Worm (Caenorhabditis elegans) whole organism, L1 larva: ENCODE results near the gene lin-48.

Source experiments
- C04F5.9 ChIP-seq: sonication (generic microtip); optimal IDR thresholded peaks from 2 replicates; lab custom pipeline; 2016; ENCODE audit warnings: missing genetic modification characterization, missing compliant biosample characterization
- C16A3.4 ChIP-seq: fragments of 150-350 bp; optimal IDR thresholded peaks from 2 replicates; lab custom pipeline; 2014; ENCODE audit warnings: missing biosample characterization, missing genetic modification characterization
- C34B4.2 ChIP-seq: sonication (generic microtip); optimal IDR thresholded peaks from 2 replicates; lab custom pipeline; 2017; ENCODE audit warnings: mild to moderate bottlenecking, missing genetic modification characterization, missing compliant biosample characterization
- F16B12.6 ChIP-seq: fragments of 150-350 bp; optimal IDR thresholded peaks from 2 replicates; lab custom pipeline; 2014; ENCODE audit warnings: missing biosample characterization, missing genetic modification characterization
- alr-1 ChIP-seq: fragments of 200-800 bp; sonication (Bioruptor generic); optimal IDR thresholded peaks from 2 replicates; lab custom pipeline; 2018; ENCODE audit warnings: borderline replicate concordance, mild to moderate bottlenecking, missing genetic modification characterization, missing compliant biosample characterization
- ama-1 ChIP-seq: fragments of 150-350 bp; optimal IDR thresholded peaks from 2 replicates; lab custom pipeline; 2014
- blmp-1 ChIP-seq: fragments of 150-350 bp; optimal IDR thresholded peaks from 2 replicates; lab custom pipeline; 2014; ENCODE audit warnings: missing biosample characterization, missing genetic modification characterization
- ceh-82 ChIP-seq, 3 experiments: fragments of 150-350 bp in 1 of 3; sonication (generic microtip) in 2 of 3; optimal IDR thresholded peaks; 2 replicates each; lab custom pipeline; 2014 to 2017; ENCODE audit warnings: missing biosample characterization in 3 of 3, missing genetic modification characterization in 3 of 3
- ces-1 ChIP-seq: fragments of 150-350 bp; optimal IDR thresholded peaks from 2 replicates; lab custom pipeline; 2014; ENCODE audit warnings: missing biosample characterization, missing genetic modification reagents, missing genetic modification characterization
- efl-1 ChIP-seq, 4 experiments: fragments of 150-350 bp; optimal IDR thresholded peaks in 3 of 4; peaks in 1 of 4; 1 replicate in 1 of 4; 2 replicates in 3 of 4; lab custom pipeline; 2014; ENCODE audit warnings: missing biosample characterization in 2 of 4, missing genetic modification characterization in 2 of 4, missing genetic modification reagents in 2 of 4
- efl-3 ChIP-seq: fragments of 200-800 bp; sonication (Bioruptor generic); optimal IDR thresholded peaks from 2 replicates; lab custom pipeline; 2018; ENCODE audit warnings: mild to moderate bottlenecking, missing genetic modification characterization, missing compliant biosample characterization
- elt-3 ChIP-seq, 6 experiments: fragments of 150-350 bp in 1 of 6; sonication (generic microtip); optimal IDR thresholded peaks; 2 replicates each; lab custom pipeline; 2017 to 2018; ENCODE audit warnings: missing biosample characterization in 6 of 6, missing genetic modification characterization in 6 of 6, inconsistent platforms in 1 of 6
- fkh-10 ChIP-seq: sonication (generic microtip); optimal IDR thresholded peaks from 2 replicates; lab custom pipeline; 2017; ENCODE audit warnings: missing biosample characterization, missing genetic modification reagents, missing genetic modification characterization
- fkh-4 ChIP-seq: sonication (generic microtip); optimal IDR thresholded peaks from 2 replicates; lab custom pipeline; 2016; ENCODE audit warnings: missing compliant biosample characterization, missing genetic modification characterization, borderline replicate concordance
- fos-1 ChIP-seq: fragments of 150-350 bp; optimal IDR thresholded peaks from 2 replicates; lab custom pipeline; 2014; ENCODE audit warnings: missing biosample characterization, missing genetic modification characterization
- hlh-4 ChIP-seq: sonication (generic microtip); optimal IDR thresholded peaks from 2 replicates; lab custom pipeline; 2016; ENCODE audit warnings: mild to moderate bottlenecking, missing genetic modification characterization, missing compliant biosample characterization
- hpl-2 ChIP-seq: fragments of 150-350 bp; optimal IDR thresholded peaks from 2 replicates; lab custom pipeline; 2014; ENCODE audit warnings: missing biosample characterization, missing genetic modification reagents, missing genetic modification characterization
- isw-1 ChIP-seq: fragments of 200-800 bp; sonication (Bioruptor generic); IDR thresholded peaks from 2 replicates; pipeline ENCODE4 v1.3.6; 2022; ENCODE audit warnings: missing genetic modification characterization, missing compliant biosample characterization
- jun-1 ChIP-seq: fragments of 150-350 bp; optimal IDR thresholded peaks from 2 replicates; lab custom pipeline; 2014; ENCODE audit warnings: missing biosample characterization, missing genetic modification reagents, missing genetic modification characterization
- lin-35 ChIP-seq, 2 experiments: fragments of 150-350 bp; optimal IDR thresholded peaks; 2 replicates each; lab custom pipeline; 2014; ENCODE audit warnings: missing biosample characterization in 2 of 2, missing genetic modification characterization in 2 of 2, missing genetic modification reagents in 2 of 2
- lin-39 ChIP-seq: fragments of 150-350 bp; optimal IDR thresholded peaks from 2 replicates; lab custom pipeline; 2014; ENCODE audit warnings: missing biosample characterization, missing genetic modification reagents, missing genetic modification characterization
- lir-3 ChIP-seq: sonication (generic microtip); optimal IDR thresholded peaks from 2 replicates; lab custom pipeline; 2016; ENCODE audit warnings: mild to moderate bottlenecking, missing genetic modification characterization, moderate library complexity, missing compliant biosample characterization; ENCODE audit not compliant: poor library complexity
- lsy-2 ChIP-seq, 2 experiments: fragments of 150-350 bp; optimal IDR thresholded peaks; 2 replicates each; lab custom pipeline; 2014; ENCODE audit warnings: missing biosample characterization in 2 of 2, missing genetic modification characterization in 2 of 2
- mdl-1 ChIP-seq, 2 experiments: fragments of 150-350 bp; optimal IDR thresholded peaks; 2 replicates each; lab custom pipeline; 2014 to 2017; ENCODE audit warnings: missing biosample characterization in 2 of 2, missing genetic modification characterization in 2 of 2, inconsistent platforms in 1 of 2
- mef-2 ChIP-seq: fragments of 150-350 bp; optimal IDR thresholded peaks from 2 replicates; lab custom pipeline; 2014; ENCODE audit warnings: missing biosample characterization, missing genetic modification characterization
- mep-1 ChIP-seq: fragments of 150-350 bp; optimal IDR thresholded peaks from 2 replicates; lab custom pipeline; 2014; ENCODE audit warnings: missing biosample characterization, missing genetic modification characterization
- nhr-19 ChIP-seq: fragments of 200-800 bp; sonication (Bioruptor generic); conservative IDR thresholded peaks from 2 replicates; pipeline ENCODE4 v1.3.6; 2022; ENCODE audit warnings: missing genetic modification characterization, missing compliant biosample characterization
- nhr-20 ChIP-seq: sonication (generic microtip); optimal IDR thresholded peaks from 2 replicates; lab custom pipeline; 2016; ENCODE audit warnings: mild to moderate bottlenecking, missing genetic modification characterization, missing compliant biosample characterization
- nhr-28 ChIP-seq: fragments of 150-350 bp; optimal IDR thresholded peaks from 2 replicates; lab custom pipeline; 2014; ENCODE audit warnings: missing biosample characterization, missing genetic modification characterization
- nhr-47 ChIP-seq: sonication (generic microtip); optimal IDR thresholded peaks from 2 replicates; lab custom pipeline; 2016; ENCODE audit warnings: mild to moderate bottlenecking, missing genetic modification characterization, moderate library complexity, missing compliant biosample characterization
- nhr-76 ChIP-seq: sonication (generic microtip); optimal IDR thresholded peaks from 2 replicates; lab custom pipeline; 2017; ENCODE audit warnings: missing biosample characterization, missing genetic modification characterization
- nhr-77 ChIP-seq: fragments of 150-350 bp; optimal IDR thresholded peaks from 2 replicates; lab custom pipeline; 2014; ENCODE audit warnings: missing biosample characterization, missing genetic modification characterization
- nhr-85 ChIP-seq: sonication (generic microtip); peaks from one replicate; lab custom pipeline; 2016; ENCODE audit warnings: missing genetic modification characterization, inconsistent platforms, missing compliant biosample characterization
- pqm-1 ChIP-seq: sonication (generic microtip); optimal IDR thresholded peaks from 3 replicates; lab custom pipeline; 2017; ENCODE audit warnings: missing biosample characterization, missing genetic modification characterization
- snu-23 ChIP-seq: sonication (generic microtip); optimal IDR thresholded peaks from 2 replicates; lab custom pipeline; 2016; ENCODE audit warnings: missing genetic modification characterization, missing compliant biosample characterization
- sox-4 ChIP-seq: sonication (generic microtip); optimal IDR thresholded peaks from 2 replicates; lab custom pipeline; 2016; ENCODE audit warnings: missing genetic modification characterization, missing compliant biosample characterization
- tbx-2 ChIP-seq: sonication (generic microtip); optimal IDR thresholded peaks from 2 replicates; lab custom pipeline; 2016; ENCODE audit warnings: missing genetic modification characterization, missing compliant biosample characterization
- unc-130 ChIP-seq: fragments of 150-350 bp; optimal IDR thresholded peaks from 2 replicates; lab custom pipeline; 2017; ENCODE audit warnings: missing biosample characterization, missing genetic modification characterization, inconsistent platforms
- unc-98 ChIP-seq: fragments of 200-800 bp; sonication (Bioruptor generic); IDR thresholded peaks from 2 replicates; pipeline ENCODE4 v1.3.6; 2022; ENCODE audit warnings: missing genetic modification characterization, missing compliant biosample characterization
- vab-15 ChIP-seq: sonication (generic microtip); optimal IDR thresholded peaks from 2 replicates; lab custom pipeline; 2017; ENCODE audit warnings: missing genotype, mild to moderate bottlenecking, missing genetic modification characterization, missing compliant biosample characterization
- xbp-1 ChIP-seq: sonication (generic microtip); optimal IDR thresholded peaks from 2 replicates; lab custom pipeline; 2016; ENCODE audit warnings: missing genetic modification characterization, missing compliant biosample characterization
- zag-1 ChIP-seq: fragments of 150-350 bp; optimal IDR thresholded peaks from 2 replicates; lab custom pipeline; 2014; ENCODE audit warnings: missing biosample characterization, missing genetic modification characterization
- zip-4 ChIP-seq: fragments of 200-800 bp; sonication (Bioruptor generic); optimal IDR thresholded peaks from 2 replicates; lab custom pipeline; 2018; ENCODE audit warnings: mild to moderate bottlenecking, missing genetic modification characterization, moderate library complexity, missing compliant biosample characterization
- ztf-4 ChIP-seq: fragments of 150-350 bp; optimal IDR thresholded peaks from 2 replicates; lab custom pipeline; 2014; ENCODE audit warnings: missing biosample characterization, missing genetic modification characterization

The lin-48 gene

ce11 chrIII:3704967-3705366 is 40.3 kb upstream of the lin-48 start, which contains the start of gene wdr-5.1 (continued):
- TF ChIP-seq nhr-47 (tag; lab: Kevin White, UChicago) (peak; percentile 22), C04F5.9 (tag; lab: Kevin White, UChicago) (no peak), snu-23 (peak; percentile 46), C16A3.4 (no peak), lir-3 (tag; lab: Kevin White, UChicago) (no peak), tbx-2 (tag; lab: Kevin White, UChicago) (no peak), hlh-4 (tag; lab: Kevin White, UChicago) (no peak), unc-130 (no peak), nhr-20 (tag; lab: Kevin White, UChicago) (no peak), nhr-85 (peak; percentile 26), efl-3 (GFP tag; lab: Kevin White, UChicago) (no peak), zip-4 (GFP tag; lab: Kevin White, UChicago) (no peak), unc-98 (GFP tag; lab: Robert Waterston, UW) (no peak), mdl-1 (tag; optimal IDR thresholded peaks at IDR 0.05; lab: Kevin White, UChicago) (no peak), hpl-2 (GFP tag; lab: Kevin White, UChicago) (no peak), F16B12.6 (tag; lab: Kevin White, UChicago) (peak; percentile 88), fkh-4 (tag; lab: Kevin White, UChicago) (no peak), fos-1 (tag; lab: Kevin White, UChicago) (no peak), sox-4 (no peak), fkh-10 (GFP tag; lab: Kevin White, UChicago) (no peak), nhr-19 (GFP tag; lab: Robert Waterston, UW) (no peak), nhr-28 (tag; lab: Kevin White, UChicago) (no peak), alr-1 (tag; lab: Kevin White, UChicago) (no peak), mep-1 (tag; lab: Kevin White, UChicago) (no peak), ceh-82 (tag; optimal IDR thresholded peaks at IDR 0.05; lab: Kevin White, UChicago) (peak in 1 of 3 experiments; percentile 22), elt-3 (tag; optimal IDR thresholded peaks at IDR 0.05; lab: Kevin White, UChicago) (no peak), nhr-76 (no peak), zag-1 (tag; lab: Kevin White, UChicago) (no peak), lin-35 (GFP tag; optimal IDR thresholded peaks at IDR 0.05; lab: Kevin White, UChicago) (peak; percentile 21 to 47), nhr-77 (tag; lab: Kevin White, UChicago) (no peak)
- TF ChIP-seq, all 84 proteins: peak for 11

ce11 chrIII:3706586-3706985 is 38.7 kb upstream of the lin-48 start, which contains the start of gene dph-1:
Gene dph-1 (plus strand): TSS chrIII:3706886.
- TF ChIP-seq vab-15 (tag; lab: Kevin White, UChicago) (no peak), pqm-1 (no peak), lin-39 (tag; lab: Kevin White, UChicago) (no peak), nhr-76 (no peak), elt-3 (tag; optimal IDR thresholded peaks at IDR 0.05; lab: Kevin White, UChicago) (no peak), ztf-4 (no peak), lin-35 (GFP tag; optimal IDR thresholded peaks at IDR 0.05; lab: Kevin White, UChicago) (no peak)

DNA sequence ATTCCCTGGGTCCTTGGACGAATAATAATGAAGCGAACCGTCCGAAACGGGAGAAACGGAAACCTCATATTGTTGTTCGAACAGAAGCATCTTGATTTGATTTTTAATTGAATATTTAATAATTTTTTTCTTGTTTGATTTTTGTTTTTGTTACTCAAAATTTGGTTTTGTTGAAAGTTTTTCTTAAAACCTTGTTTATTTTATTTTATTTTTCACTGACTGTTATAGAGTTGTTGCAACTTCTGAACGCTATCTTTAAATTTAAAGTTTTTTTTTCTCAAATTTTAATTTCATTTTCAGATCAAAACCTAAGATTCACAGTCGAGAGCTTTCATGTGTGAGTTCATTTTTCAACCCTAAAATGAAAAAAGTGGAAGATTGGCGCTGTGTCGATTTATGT is 36.2 kb upstream of the lin-48 start, which contains the start of gene alkb-8:
Gene alkb-8 (plus strand): TSS at position 301 of the 400 bp plus-strand sequence.
- TF ChIP-seq hlh-4 (tag; lab: Kevin White, UChicago) (no peak), ces-1 (GFP tag; lab: Kevin White, UChicago) (no peak), ama-1 (lab: Kevin White, UChicago) (no peak), ztf-4 (no peak), xbp-1 (tag; lab: Kevin White, UChicago) (no peak), lsy-2 (tag; optimal IDR thresholded peaks at IDR 0.05; lab: Kevin White, UChicago) (no peak), jun-1 (tag; lab: Kevin White, UChicago) (no peak), blmp-1 (tag; lab: Kevin White, UChicago) (no peak), mdl-1 (tag; optimal IDR thresholded peaks at IDR 0.05; lab: Kevin White, UChicago) (no peak), isw-1 (GFP tag; lab: Robert Waterston, UW) (no peak), nhr-28 (tag; lab: Kevin White, UChicago) (no peak), fos-1 (tag; lab: Kevin White, UChicago) (no peak), C34B4.2 (tag; lab: Kevin White, UChicago) (no peak), fkh-4 (tag; lab: Kevin White, UChicago) (no peak), efl-1 (optimal IDR thresholded peaks at IDR 0.05; lab: Kevin White, UChicago) (no peak), efl-1 (GFP tag; optimal IDR thresholded peaks at IDR 0.05 in 1 of 2; lab: Kevin White, UChicago) (no peak), sox-4 (no peak), mef-2 (tag; lab: Kevin White, UChicago) (no peak), C04F5.9 (tag; lab: Kevin White, UChicago) (no peak)
